Fruit fly (Drosophila melanogaster): ENCODE results near the gene CG13926.

CG13926 gene

dm6 chr3L:1584781-1585180 lies 33.2 kb downstream of the CG13926 start (continued):
- TF ChIP-seq CG15011 (GFP tag; optimal IDR thresholded peaks at IDR 0.05) (no peak), nerfin-1 (tag; optimal IDR thresholded peaks at IDR 0.05) (peak; percentile 14), tna (GFP tag; IDR thresholded peaks at IDR 0.05; ENCODE audit: partially characterized antibody) (no peak), PHDP (tag; optimal IDR thresholded peaks at IDR 0.05) (no peak), lilli (GFP tag; optimal IDR thresholded peaks at IDR 0.05) (no peak), ci (GFP tag; IDR thresholded peaks at IDR 0.05) (no peak), crc (GFP tag; optimal IDR thresholded peaks at IDR 0.05) (peak; percentile 4), HLH3B (GFP tag; IDR thresholded peaks at IDR 0.05) (peak; percentile 45; the same call in 1 of the 2 replicates), Taf1 (GFP tag; IDR thresholded peaks at IDR 0.05) (no peak), inv (GFP tag; IDR thresholded peaks at IDR 0.05; ENCODE audit: partially characterized antibody) (no peak), Six4 (GFP tag; optimal IDR thresholded peaks at IDR 0.05) (no peak), Rfx (GFP tag; IDR thresholded peaks at IDR 0.05) (0 out of 2 replicates have a peak, but pooled peaks have one; percentile 22), CG10959 (GFP tag; IDR thresholded peaks at IDR 0.05) (no peak), ash1 (GFP tag; optimal IDR thresholded peaks at IDR 0.05) (no peak), Lpt (GFP tag; optimal IDR thresholded peaks at IDR 0.05) (no peak), CG7963 (GFP tag; IDR thresholded peaks at IDR 0.05; ENCODE audit: partially characterized antibody) (no peak), CG7357 (GFP tag; IDR thresholded peaks at IDR 0.05) (peak; percentile 38; the same call in 1 of the 3 replicates), Blimp-1 (GFP tag; optimal IDR thresholded peaks at IDR 0.05) (peak; percentile 43), pros (GFP tag; optimal IDR thresholded peaks at IDR 0.05) (no peak), bsh (GFP tag; optimal IDR thresholded peaks at IDR 0.05) (peak in 1 of 2 experiments; percentile 44), phol (tag; optimal IDR thresholded peaks at IDR 0.05) (peak; percentile 38), CG32772 (GFP tag; IDR thresholded peaks at IDR 0.05) (no peak), sc (optimal IDR thresholded peaks at IDR 0.05) (no peak), sc (GFP tag; optimal IDR thresholded peaks at IDR 0.05) (no peak), H2.0 (GFP tag; IDR thresholded peaks at IDR 0.05) (no peak), NK7.1 (GFP tag; optimal IDR thresholded peaks at IDR 0.05) (no peak), Awh (GFP tag; IDR thresholded peaks at IDR 0.05) (peak; percentile 72), CoRest (tag; optimal IDR thresholded peaks at IDR 0.05) (no peak), insv (GFP tag; optimal IDR thresholded peaks at IDR 0.05) (no peak), Usf (GFP tag; optimal IDR thresholded peaks at IDR 0.05) (no peak), CG1792 (GFP tag; optimal IDR thresholded peaks at IDR 0.05) (no peak), Sry-β (GFP tag; optimal IDR thresholded peaks at IDR 0.05) (no peak), Deaf1 (tag; optimal IDR thresholded peaks at IDR 0.05) (no peak), Adf1 (GFP tag; IDR thresholded peaks at IDR 0.05) (no peak), ara (GFP tag; IDR thresholded peaks at IDR 0.05) (peak; percentile 50; the same call in 1 of the 2 replicates), CkIIα-i1 (GFP tag; IDR thresholded peaks at IDR 0.05) (no peak), CG8089 (GFP tag; optimal IDR thresholded peaks at IDR 0.05) (no peak), Drgx (GFP tag; IDR thresholded peaks at IDR 0.05) (peak; percentile 96), Dad (GFP tag; optimal IDR thresholded peaks at IDR 0.05) (peak; percentile 0), mam (GFP tag; optimal IDR thresholded peaks at IDR 0.05) (no peak), Vsx1 (GFP tag; optimal IDR thresholded peaks at IDR 0.05) (no peak), CG1024 (GFP tag; IDR thresholded peaks at IDR 0.05) (no peak; the same call in 1 of the 2 replicates), lab (GFP tag; optimal IDR thresholded peaks at IDR 0.05) (no peak), GATAe (GFP tag; conservative IDR thresholded peaks at IDR 0.05) (no peak), CG14860 (GFP tag; IDR thresholded peaks at IDR 0.05; ENCODE audit: partially characterized antibody) (no peak), kni (GFP tag; optimal IDR thresholded peaks at IDR 0.05) (no peak), BtbVII (GFP tag; optimal IDR thresholded peaks at IDR 0.05) (no peak), CG15514 (GFP tag; optimal IDR thresholded peaks at IDR 0.05) (no peak), CG11398 (GFP tag; optimal IDR thresholded peaks at IDR 0.05) (no peak), disco-r (GFP tag; optimal IDR thresholded peaks at IDR 0.05) (no peak), row (GFP tag; IDR thresholded peaks at IDR 0.05) (0 out of 3 replicates have a peak, but pooled peaks have one; percentile 26)
